Worm (Caenorhabditis elegans): ENCODE data around the gene F56D6.14.
"Not testable (repeated sequence)": the region's sequence is repeated elsewhere in the genome, so short reads cannot be mapped to it uniquely, and the experiment has no call there.

Gene F56D6.14

DNA sequence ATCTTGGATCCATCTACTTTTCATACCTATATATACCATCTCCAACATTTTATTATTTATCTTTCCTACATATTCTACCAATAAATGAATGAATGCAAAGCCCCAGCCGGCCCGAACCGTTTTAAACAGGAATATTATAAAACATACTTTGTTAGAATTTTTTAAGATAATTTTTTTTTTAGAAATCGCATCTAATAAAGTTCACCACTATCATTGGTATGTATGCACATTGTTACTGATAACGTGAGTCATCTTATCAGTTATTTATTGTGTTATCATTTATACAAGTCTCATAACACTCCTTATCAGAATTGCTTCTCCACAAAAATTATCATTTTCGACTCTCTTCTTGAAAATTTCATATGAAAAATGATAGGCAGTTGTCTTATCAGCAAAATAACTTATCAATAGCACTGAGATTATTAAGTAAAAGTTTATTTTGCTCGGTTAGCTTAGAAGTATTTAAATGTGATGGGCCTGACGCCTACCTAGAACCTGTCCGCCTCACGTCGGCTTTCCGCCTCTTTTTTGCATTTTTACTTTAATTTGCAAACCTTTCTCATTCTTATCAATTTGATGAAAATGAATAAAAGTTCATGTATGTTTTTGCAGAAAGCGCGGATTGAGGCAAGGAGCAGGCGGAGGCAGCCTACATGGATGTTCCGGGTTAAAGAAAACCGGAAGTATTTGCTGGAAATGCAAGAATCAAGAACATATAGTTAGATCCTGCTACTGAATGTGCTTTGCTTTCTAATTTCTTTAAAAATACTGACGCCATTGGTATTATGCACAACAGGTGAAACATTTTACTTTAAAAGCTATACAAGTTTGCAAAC is 17.6 kb upstream of the F56D6.14 start, which contains the start of gene srz-62:
Gene srz-62 (plus strand): TSS at position 786 of the 836 bp plus-strand sequence.
- TF ChIP-seq tbx-37 (GFP tag; conservative IDR thresholded peaks at IDR 0.05) = no peak
- no peak for TF ChIP-seq pes-1 (GFP tag; IDR thresholded peaks at IDR 0.05)
- TF ChIP-seq ceh-36 (tag; optimal IDR thresholded peaks at IDR 0.05) = no peak
- TF ChIP-seq B0310.2 (tag; optimal IDR thresholded peaks at IDR 0.05) = no peak
- no peak for TF ChIP-seq ama-1 (optimal IDR thresholded peaks at IDR 0.05)
- no peak for TF ChIP-seq aly-1 (tag; optimal IDR thresholded peaks at IDR 0.05)
- no peak for TF ChIP-seq hnd-1 (tag; optimal IDR thresholded peaks at IDR 0.05)
- no peak for TF ChIP-seq sea-1 (GFP tag; conservative IDR thresholded peaks at IDR 0.05)
- no peak for TF ChIP-seq hmbx-1 (tag; optimal IDR thresholded peaks at IDR 0.05)
- TF ChIP-seq ceh-13 (GFP tag; optimal IDR thresholded peaks at IDR 0.05) = no peak

- TF ChIP-seq ama-1 (optimal IDR thresholded peaks at IDR 0.05) (no peak), tra-4 (tag; optimal IDR thresholded peaks at IDR 0.05) (no peak), B0310.2 (tag; optimal IDR thresholded peaks at IDR 0.05) (no peak), hmbx-1 (tag; optimal IDR thresholded peaks at IDR 0.05) (no peak), hnd-1 (tag; optimal IDR thresholded peaks at IDR 0.05) (no peak), ets-7 (tag; optimal IDR thresholded peaks at IDR 0.05) (no peak), ceh-13 (GFP tag; optimal IDR thresholded peaks at IDR 0.05) (no peak), pes-1 (GFP tag; IDR thresholded peaks at IDR 0.05) (no peak), F13C5.2 (tag; optimal IDR thresholded peaks at IDR 0.05) (no peak), ceh-36 (tag; optimal IDR thresholded peaks at IDR 0.05) (no peak), aly-1 (tag; optimal IDR thresholded peaks at IDR 0.05) (no peak), tbx-37 (GFP tag; conservative IDR thresholded peaks at IDR 0.05) (no peak), scrt-1 (GFP tag; IDR thresholded peaks at IDR 0.05) (no peak), hmg-4 (GFP tag; optimal IDR thresholded peaks at IDR 0.05) (no peak), tbx-11 (GFP tag; IDR thresholded peaks at IDR 0.05) (no peak), sea-1 (GFP tag; conservative IDR thresholded peaks at IDR 0.05) (no peak), flt-1 (GFP tag; IDR thresholded peaks at IDR 0.05) (no peak)
Observed at ce11 chrIV:3902955-3903354, 14.6 kb upstream of the F56D6.14 start, which contains the start of gene F56D6.6. TSS of gene F56D6.6 (plus strand) at chrIV:3903255.

DNA sequence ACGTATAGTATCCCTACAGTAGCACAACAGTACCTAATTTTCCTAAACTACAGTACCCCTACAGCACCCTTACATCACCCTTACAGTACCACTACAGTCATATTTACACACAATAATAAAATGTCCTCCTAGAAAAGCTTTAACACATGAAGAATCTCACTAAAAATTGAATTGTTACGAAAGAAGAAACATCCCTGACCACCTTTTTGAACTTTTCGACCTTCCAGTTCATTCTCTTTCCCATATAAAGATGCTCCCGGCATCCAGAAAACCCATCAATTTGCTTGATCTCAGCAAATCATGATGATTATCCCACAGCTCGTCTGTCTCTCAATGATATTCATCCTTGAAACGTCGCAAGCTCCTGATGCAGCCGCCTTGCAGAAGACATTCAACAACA is 12.9 kb upstream of the F56D6.14 start, which contains the start of gene F56D6.21:
Gene F56D6.21 (plus strand): TSS at position 301 of the 400 bp plus-strand sequence.
- TF ChIP-seq tbx-37 (GFP tag; conservative IDR thresholded peaks at IDR 0.05) = no peak
- no peak for TF ChIP-seq hnd-1 (tag; optimal IDR thresholded peaks at IDR 0.05)
- TF ChIP-seq pes-1 (GFP tag; IDR thresholded peaks at IDR 0.05) = no peak

DNA sequence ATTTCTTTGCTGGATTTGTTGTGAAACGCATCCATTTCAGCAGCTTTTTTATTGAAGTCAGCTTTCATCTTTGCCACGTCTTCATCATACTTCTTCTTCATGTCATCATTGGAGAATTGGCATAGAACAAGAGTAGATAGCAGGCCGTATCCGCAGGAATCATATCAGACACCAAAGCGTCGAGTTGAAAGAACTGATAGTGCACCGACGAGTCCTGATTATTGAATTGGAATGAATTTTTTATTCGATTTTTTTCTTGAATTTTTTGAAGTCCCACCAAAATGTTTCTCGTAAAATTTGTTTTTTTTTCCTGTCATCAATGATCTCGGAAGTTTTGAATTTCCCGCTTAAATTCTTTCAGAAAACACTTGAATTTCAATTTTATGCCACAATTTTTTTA is 11.1 kb upstream of the F56D6.14 start, which contains the start of gene F56D6.11:
Gene F56D6.11 (minus strand): TSS at position 101 of the 400 bp plus-strand sequence.
- TF ChIP-seq tbx-11 (GFP tag; IDR thresholded peaks at IDR 0.05) = no peak
- no peak for TF ChIP-seq B0310.2 (tag; optimal IDR thresholded peaks at IDR 0.05)
- TF ChIP-seq hmg-4 (GFP tag; optimal IDR thresholded peaks at IDR 0.05) = no peak
- TF ChIP-seq tbx-37 (GFP tag; conservative IDR thresholded peaks at IDR 0.05) = no peak
- no peak for TF ChIP-seq flt-1 (GFP tag; IDR thresholded peaks at IDR 0.05)
- no peak for TF ChIP-seq ama-1 (optimal IDR thresholded peaks at IDR 0.05)
- no peak for TF ChIP-seq sea-1 (GFP tag; conservative IDR thresholded peaks at IDR 0.05)
- TF ChIP-seq aly-1 (tag; optimal IDR thresholded peaks at IDR 0.05) = no peak
- no peak for TF ChIP-seq hmbx-1 (tag; optimal IDR thresholded peaks at IDR 0.05)
- no peak for TF ChIP-seq tra-4 (tag; optimal IDR thresholded peaks at IDR 0.05)
- no peak for TF ChIP-seq F13C5.2 (tag; optimal IDR thresholded peaks at IDR 0.05)
- no peak for TF ChIP-seq ceh-36 (tag; optimal IDR thresholded peaks at IDR 0.05)
- no peak for TF ChIP-seq ceh-13 (GFP tag; optimal IDR thresholded peaks at IDR 0.05)
- no peak for TF ChIP-seq ets-7 (tag; optimal IDR thresholded peaks at IDR 0.05)

DNA sequence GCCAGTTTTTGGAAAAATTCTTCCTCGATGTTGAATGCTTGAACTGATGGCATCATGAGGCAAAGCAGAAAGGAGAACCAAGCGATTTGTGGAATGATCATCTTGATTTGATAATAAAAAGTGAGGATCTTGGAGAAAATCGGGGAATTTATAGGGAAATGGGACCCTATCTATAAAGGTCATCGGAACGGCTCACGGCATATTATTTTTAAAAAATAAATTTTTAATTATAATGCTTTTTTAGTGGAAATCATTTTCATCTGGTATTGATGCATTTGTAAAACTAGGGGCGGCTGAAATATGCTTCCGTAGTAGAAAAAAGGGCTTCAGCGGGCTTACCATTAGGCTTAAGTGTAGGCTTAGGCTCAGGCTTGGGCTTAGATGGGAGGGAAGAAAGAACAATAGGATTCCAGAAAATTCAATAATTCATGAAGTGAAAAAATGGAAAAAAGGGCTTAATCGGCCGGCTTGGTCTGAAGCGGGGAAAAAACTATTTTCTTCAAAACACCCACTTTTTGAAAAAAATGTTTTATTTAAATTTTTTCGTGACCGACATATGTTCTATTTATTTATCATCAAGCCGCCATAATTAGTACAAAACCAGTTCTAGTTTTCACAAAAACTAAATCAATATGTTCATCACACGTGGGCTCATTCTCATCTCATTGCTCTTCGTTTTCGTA is 9.9 kb upstream of the F56D6.14 start, which contains the start of the genes F56D6.22 and F56D6.12:
Gene F56D6.22 (minus strand): TSS at position 101 of the 683 bp plus-strand sequence.
Gene F56D6.12 (plus strand): TSS at position 633 of the 683 bp plus-strand sequence.
- TF ChIP-seq ets-7 (tag; optimal IDR thresholded peaks at IDR 0.05) = no peak
- no peak for TF ChIP-seq B0310.2 (tag; optimal IDR thresholded peaks at IDR 0.05)

DNA sequence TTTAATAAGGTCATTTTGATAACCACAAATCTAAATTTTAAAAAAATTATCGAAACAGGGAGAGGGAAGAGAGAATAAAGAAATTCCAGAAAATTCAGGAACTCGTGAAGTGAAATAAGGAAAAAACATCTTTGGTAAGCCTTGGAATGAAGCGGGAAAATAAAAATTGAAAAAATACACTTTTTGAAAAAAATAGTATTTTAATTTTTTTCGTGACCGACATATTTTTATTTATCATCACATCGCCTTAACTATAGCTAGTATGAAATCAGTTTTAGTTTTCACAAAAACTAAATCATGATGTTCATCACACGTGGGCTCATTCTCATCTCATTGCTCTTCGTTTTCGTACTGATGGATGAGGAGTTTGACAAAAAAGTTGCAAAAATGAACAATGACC is 8.4 kb upstream of the F56D6.14 start, which contains the start of gene F56D6.13:
Gene F56D6.13 (plus strand): TSS at position 301 of the 400 bp plus-strand sequence.
- TF ChIP-seq ets-7 (tag; optimal IDR thresholded peaks at IDR 0.05) (no peak), hmbx-1 (tag; optimal IDR thresholded peaks at IDR 0.05) (no peak), hmg-4 (GFP tag; optimal IDR thresholded peaks at IDR 0.05) (no peak), flt-1 (GFP tag; IDR thresholded peaks at IDR 0.05) (no peak), aly-1 (tag; optimal IDR thresholded peaks at IDR 0.05) (no peak), tbx-11 (GFP tag; IDR thresholded peaks at IDR 0.05) (no peak), sea-1 (GFP tag; conservative IDR thresholded peaks at IDR 0.05) (no peak), tra-4 (tag; optimal IDR thresholded peaks at IDR 0.05) (no peak), ama-1 (optimal IDR thresholded peaks at IDR 0.05) (no peak), F13C5.2 (tag; optimal IDR thresholded peaks at IDR 0.05) (no peak), ceh-36 (tag; optimal IDR thresholded peaks at IDR 0.05) (no peak), hnd-1 (tag; optimal IDR thresholded peaks at IDR 0.05) (no peak), ceh-13 (GFP tag; optimal IDR thresholded peaks at IDR 0.05) (no peak), pes-1 (GFP tag; IDR thresholded peaks at IDR 0.05) (no peak), tbx-37 (GFP tag; conservative IDR thresholded peaks at IDR 0.05) (no peak), scrt-1 (GFP tag; IDR thresholded peaks at IDR 0.05) (no peak), B0310.2 (tag; optimal IDR thresholded peaks at IDR 0.05) (no peak)

ce11 chrIV:3911848-3912247 is 5.7 kb upstream of the F56D6.14 start, which contains the start of gene F56D6.18:
TSS of gene F56D6.18 (minus strand) at chrIV:3911948.
- TF ChIP-seq scrt-1 (GFP tag; IDR thresholded peaks at IDR 0.05); tbx-11 (GFP tag; IDR thresholded peaks at IDR 0.05); ets-7 (tag; optimal IDR thresholded peaks at IDR 0.05): not testable (repeated sequence)
